Fruit fly (Drosophila melanogaster) whole organism, prepupa: ENCODE data around the gene CYLD.

ENCODE experiments used
- Blimp-1 ChIP-seq: fragments of 200-800 bp; sonication (Bioruptor generic); optimal IDR thresholded peaks from 3 replicates; lab custom pipeline; 2017; ENCODE audit warnings: missing biosample characterization, missing genetic modification characterization, mild to moderate bottlenecking, moderate library complexity, missing genetic modification reagents
- CG10631 ChIP-seq: fragments of 200-800 bp; sonication (Bioruptor generic); optimal IDR thresholded peaks from 2 replicates; lab custom pipeline; 2016; ENCODE audit warnings: missing biosample characterization, missing genetic modification characterization
- CG10669 ChIP-seq: fragments of 200-800 bp; sonication (Bioruptor generic); optimal IDR thresholded peaks from 3 replicates; lab custom pipeline; 2018; ENCODE audit warnings: missing biosample characterization, mild to moderate bottlenecking, missing genetic modification characterization, moderate library complexity
- CG11902 ChIP-seq: fragments of 200-800 bp; sonication (Bioruptor generic); optimal IDR thresholded peaks from 3 replicates; lab custom pipeline; 2016; ENCODE audit warnings: missing biosample characterization, missing genetic modification characterization
- CG15336 ChIP-seq: fragments of 200-800 bp; sonication (Bioruptor generic); IDR thresholded peaks from 2 replicates; pipeline ENCODE4 v1.3.6; 2022; ENCODE audit warnings: missing biosample characterization, missing genetic modification characterization
- CG16779 ChIP-seq: fragments of 200-800 bp; sonication (Bioruptor generic); optimal IDR thresholded peaks from 3 replicates; lab custom pipeline; 2017; ENCODE audit warnings: missing biosample characterization, mild to moderate bottlenecking, missing genetic modification characterization
- CG3032 ChIP-seq: fragments of 200-800 bp; optimal IDR thresholded peaks from 2 replicates; lab custom pipeline; 2019; ENCODE audit warnings: missing biosample characterization, mild to moderate bottlenecking, missing genetic modification characterization, moderate library complexity
- CG31627 ChIP-seq: fragments of 200-800 bp; sonication (Bioruptor generic); optimal IDR thresholded peaks from 3 replicates; lab custom pipeline; 2016; ENCODE audit warnings: missing biosample characterization, missing genetic modification characterization
- CG34406 ChIP-seq: fragments of 200-800 bp; sonication (Bioruptor generic); optimal IDR thresholded peaks from 3 replicates; lab custom pipeline; 2016; ENCODE audit warnings: missing biosample characterization, missing genetic modification characterization
- CG4318 ChIP-seq: fragments of 200-800 bp; sonication (Bioruptor generic); optimal IDR thresholded peaks from 3 replicates; lab custom pipeline; 2017; ENCODE audit warnings: missing biosample characterization, mild to moderate bottlenecking, missing genetic modification characterization
- CG6276 ChIP-seq: fragments of 200-800 bp; sonication (Bioruptor generic); optimal IDR thresholded peaks from 2 replicates; lab custom pipeline; 2017; ENCODE audit warnings: missing biosample characterization, mild to moderate bottlenecking, missing genetic modification characterization
- CG6792 ChIP-seq: fragments of 200-800 bp; sonication (Bioruptor generic); optimal IDR thresholded peaks from 3 replicates; lab custom pipeline; 2016; ENCODE audit warnings: missing biosample characterization, missing genetic modification characterization
- CG6808 ChIP-seq: fragments of 200-800 bp; sonication (Bioruptor generic); optimal IDR thresholded peaks from 3 replicates; lab custom pipeline; 2017; ENCODE audit warnings: missing biosample characterization, missing genetic modification characterization, mild to moderate bottlenecking, moderate library complexity, missing genetic modification reagents
- CG8119 ChIP-seq: fragments of 200-800 bp; sonication (Bioruptor generic); IDR thresholded peaks from 3 replicates; pipeline ENCODE4 v1.3.6; 2022; ENCODE audit warnings: missing biosample characterization, missing genetic modification characterization
- CG8319 ChIP-seq: fragments of 200-800 bp; sonication (Bioruptor generic); optimal IDR thresholded peaks from 3 replicates; lab custom pipeline; 2016; ENCODE audit warnings: missing biosample characterization, missing genetic modification characterization
- CG8632 ChIP-seq: fragments of 200-800 bp; sonication (Bioruptor generic); optimal IDR thresholded peaks from 3 replicates; lab custom pipeline; 2016; ENCODE audit warnings: missing biosample characterization, missing genetic modification characterization
- CG9139 ChIP-seq: fragments of 200-800 bp; sonication (Bioruptor generic); optimal IDR thresholded peaks from 3 replicates; lab custom pipeline; 2017; ENCODE audit warnings: missing biosample characterization, mild to moderate bottlenecking, missing genetic modification characterization
- Eip75B ChIP-seq: fragments of 200-800 bp; sonication (Bioruptor generic); optimal IDR thresholded peaks from 3 replicates; lab custom pipeline; 2016; ENCODE audit warnings: missing biosample characterization, missing genetic modification characterization
- Eip78C ChIP-seq: fragments of 200-800 bp; sonication (Bioruptor generic); peaks from one replicate; lab custom pipeline; 2016; ENCODE audit warnings: missing biosample characterization, missing genetic modification characterization
- Eip93F ChIP-seq: fragments of 200-800 bp; sonication (Bioruptor generic); optimal IDR thresholded peaks from 2 replicates; lab custom pipeline; 2016; ENCODE audit warnings: missing biosample characterization, mild to moderate bottlenecking, missing genetic modification characterization
- Ets21C ChIP-seq: fragments of 200-800 bp; sonication (Bioruptor generic); optimal IDR thresholded peaks from 3 replicates; lab custom pipeline; 2016; ENCODE audit warnings: missing biosample characterization, missing genetic modification characterization
- Hr4 ChIP-seq: fragments of 200-800 bp; sonication (Bioruptor generic); optimal IDR thresholded peaks from 3 replicates; lab custom pipeline; 2016; ENCODE audit warnings: missing biosample characterization, missing genetic modification characterization
- Lpt ChIP-seq: fragments of 200-800 bp; sonication (Bioruptor generic); optimal IDR thresholded peaks from 3 replicates; lab custom pipeline; 2016; ENCODE audit warnings: missing biosample characterization, missing genetic modification characterization
- Sox102F ChIP-seq: fragments of 200-800 bp; sonication (Bioruptor generic); optimal IDR thresholded peaks from 2 replicates; lab custom pipeline; 2016; ENCODE audit warnings: missing biosample characterization, mild to moderate bottlenecking, missing genetic modification characterization
- Sox14 ChIP-seq: fragments of 200-800 bp; sonication (Bioruptor generic); optimal IDR thresholded peaks from 3 replicates; lab custom pipeline; 2016; ENCODE audit warnings: missing biosample characterization, missing genetic modification characterization
- cyc ChIP-seq: fragments of 200-800 bp; sonication (Bioruptor generic); optimal IDR thresholded peaks from 3 replicates; lab custom pipeline; 2016; ENCODE audit warnings: missing biosample characterization, missing genetic modification characterization
- dsx ChIP-seq: fragments of 200-800 bp; optimal IDR thresholded peaks from 3 replicates; lab custom pipeline; 2019; ENCODE audit warnings: missing biosample characterization, mild to moderate bottlenecking, missing genetic modification characterization, moderate library complexity; ENCODE audit not compliant: poor library complexity, severe bottlenecking
- eg ChIP-seq: fragments of 200-800 bp; sonication (Bioruptor generic); IDR thresholded peaks from 3 replicates; pipeline ENCODE4 v1.3.6; 2022; ENCODE audit warnings: missing biosample characterization, missing genetic modification characterization
- esn ChIP-seq: fragments of 200-800 bp; sonication (Bioruptor generic); optimal IDR thresholded peaks from 2 replicates; lab custom pipeline; 2016; ENCODE audit warnings: missing biosample characterization, mild to moderate bottlenecking, missing genetic modification characterization, moderate library complexity
- fd59A ChIP-seq: fragments of 200-800 bp; sonication (Bioruptor generic); optimal IDR thresholded peaks from 2 replicates; lab custom pipeline; 2017; ENCODE audit warnings: missing biosample characterization, mild to moderate bottlenecking, missing genetic modification characterization, missing genetic modification reagents
- fd85E ChIP-seq: fragments of 200-800 bp; sonication (Bioruptor generic); optimal IDR thresholded peaks from 3 replicates; lab custom pipeline; 2016; ENCODE audit warnings: missing biosample characterization, missing genetic modification characterization
- fkh ChIP-seq: fragments of 200-800 bp; sonication (Bioruptor generic); optimal IDR thresholded peaks from 3 replicates; lab custom pipeline; 2017; ENCODE audit warnings: missing biosample characterization, mild to moderate bottlenecking, missing genetic modification characterization, moderate library complexity
- lz ChIP-seq: fragments of 200-800 bp; sonication (Bioruptor generic); optimal IDR thresholded peaks from 3 replicates; lab custom pipeline; 2016; ENCODE audit warnings: missing biosample characterization, missing genetic modification characterization
- net ChIP-seq: fragments of 200-800 bp; sonication (Bioruptor generic); optimal IDR thresholded peaks from 3 replicates; lab custom pipeline; 2016; ENCODE audit warnings: missing biosample characterization, missing genetic modification characterization
- pdm3 ChIP-seq: fragments of 200-800 bp; sonication (Bioruptor generic); optimal IDR thresholded peaks from 3 replicates; lab custom pipeline; 2016; ENCODE audit warnings: missing biosample characterization, missing genetic modification characterization
- spab ChIP-seq: fragments of 200-800 bp; sonication (Bioruptor generic); optimal IDR thresholded peaks from 2 replicates; lab custom pipeline; 2017; ENCODE audit warnings: missing biosample characterization, mild to moderate bottlenecking, missing genetic modification characterization, missing genetic modification reagents
- svp ChIP-seq: fragments of 200-800 bp; sonication (Bioruptor generic); peaks from one replicate; lab custom pipeline; 2016; ENCODE audit warnings: missing biosample characterization, missing genetic modification characterization
- vri ChIP-seq: fragments of 200-800 bp; sonication (Bioruptor generic); optimal IDR thresholded peaks from 3 replicates; lab custom pipeline; 2016; ENCODE audit warnings: missing biosample characterization, mild to moderate bottlenecking, missing genetic modification characterization

CYLD gene

dm6 chr2L:10322176-10322575 is 22.5 kb upstream of the CYLD start, which contains the start of gene CG4995:
TSS of gene CG4995 (plus strand) at chr2L:10322476.
- TF ChIP-seq pdm3 (no peak), Eip78C (GFP tag; lab: Kevin White, UChicago) (peak; percentile 61)

dm6 chr2L:10321612-10322011 is 22.0 kb upstream of the CYLD start:
- peak; percentile 15 for TF ChIP-seq vri
- TF ChIP-seq Sox102F (GFP tag; lab: Kevin White, UChicago): no peak
- TF ChIP-seq CG15336 (GFP tag; lab: Robert Waterston, UW): peak; percentile 33; the same call in 1 of the 2 replicates
- peak; percentile 66 for TF ChIP-seq dsx (GFP tag; lab: Kevin White, UChicago)
- TF ChIP-seq Eip78C (GFP tag; lab: Kevin White, UChicago): peak; percentile 69
- TF ChIP-seq Eip93F (GFP tag; lab: Kevin White, UChicago): peak; percentile 2

dm6 chr2L:10321036-10321583 is 21.5 kb upstream of the CYLD start:
- TF ChIP-seq net (no peak), esn (GFP tag; lab: Kevin White, UChicago) (no peak), CG6808 (GFP tag; lab: Kevin White, UChicago) (no peak), CG6276 (GFP tag; lab: Kevin White, UChicago) (no peak), Eip75B (GFP tag; lab: Kevin White, UChicago) (no peak), Blimp-1 (GFP tag; lab: Kevin White, UChicago) (no peak), CG31627 (no peak), CG9139 (GFP tag; lab: Kevin White, UChicago) (no peak), svp (no peak), fkh (GFP tag; lab: Kevin White, UChicago) (peak; percentile 85), fd59A (GFP tag; lab: Kevin White, UChicago) (no peak), cyc (GFP tag; lab: Kevin White, UChicago) (peak; percentile 9), dsx (GFP tag; lab: Kevin White, UChicago) (no peak), Lpt (GFP tag; lab: Kevin White, UChicago) (no peak), eg (no peak), vri (no peak), fd85E (no peak), CG8119 (GFP tag; lab: Robert Waterston, UW) (no peak), CG10669 (GFP tag; lab: Kevin White, UChicago) (no peak), Eip78C (GFP tag; lab: Kevin White, UChicago) (peak; percentile 71)

dm6 chr2L:10320174-10320775 is 20.6 kb upstream of the CYLD start:
- TF ChIP-seq vri (peak; percentile 94), net (no peak), Eip93F (GFP tag; lab: Kevin White, UChicago) (peak; percentile 27)

dm6 chr2L:10315888-10316287 is 16.2 kb upstream of the CYLD start:
- TF ChIP-seq CG15336 (GFP tag; lab: Robert Waterston, UW): no peak
- no peak for TF ChIP-seq CG8632 (GFP tag; lab: Kevin White, UChicago)

DNA sequence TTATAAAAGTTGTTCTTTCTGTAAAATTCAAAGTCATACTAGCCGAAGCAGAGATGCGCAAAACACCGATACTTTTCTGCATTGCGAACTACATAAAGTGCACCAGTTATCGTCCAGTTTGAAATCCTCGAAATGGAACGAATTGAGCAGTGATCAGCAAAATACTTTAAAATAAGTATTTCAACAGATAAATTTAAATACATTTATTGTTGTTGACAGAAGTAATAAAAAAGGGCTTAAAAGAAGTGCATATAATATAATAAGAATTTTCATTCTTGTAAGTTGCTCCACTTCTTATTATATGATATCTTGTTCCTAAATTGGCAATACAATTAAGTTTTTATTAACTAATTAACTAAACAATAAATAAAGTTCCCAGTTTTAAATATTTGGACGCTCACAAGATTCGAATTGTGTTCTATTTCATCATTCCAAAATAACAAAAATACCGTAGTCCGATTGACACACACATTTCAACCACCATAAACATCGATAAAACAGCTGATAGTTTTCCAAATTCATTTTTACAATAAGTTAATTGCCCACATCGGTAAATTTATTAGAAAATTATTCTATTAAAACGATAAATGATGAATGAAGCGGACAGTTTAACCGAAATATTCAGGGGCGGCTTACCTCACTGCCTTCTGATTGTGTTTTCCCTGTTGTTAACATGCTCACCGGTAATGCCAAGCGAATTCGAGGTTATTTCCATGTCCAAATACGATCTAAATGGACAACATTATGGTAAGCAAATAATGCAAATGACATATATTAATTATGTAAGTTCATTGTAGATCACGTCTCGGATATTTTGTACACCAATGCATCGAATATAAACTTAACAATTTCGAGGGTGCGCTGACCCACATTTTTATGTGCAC is 14.9 kb upstream of the CYLD start, which contains the start of the genes Usp14 and CG4972:
Gene Usp14, minus strand, starts transcription at position 70 of the 884 bp plus-strand sequence.
Gene CG4972, plus strand, starts transcription at position 466 of the 884 bp plus-strand sequence.
- TF ChIP-seq Hr4 (GFP tag; lab: Kevin White, UChicago) (no peak), esn (GFP tag; lab: Kevin White, UChicago) (peak; percentile 6), Ets21C (GFP tag; lab: Kevin White, UChicago) (no peak), Eip75B (GFP tag; lab: Kevin White, UChicago) (no peak), CG6792 (GFP tag; lab: Kevin White, UChicago) (no peak), Blimp-1 (GFP tag; lab: Kevin White, UChicago) (no peak), cyc (GFP tag; lab: Kevin White, UChicago) (peak; percentile 22), CG3032 (tag; lab: Kevin White, UChicago) (peak; percentile 34), CG8319 (GFP tag; lab: Kevin White, UChicago) (no peak), CG11902 (GFP tag; lab: Kevin White, UChicago) (no peak), CG34406 (GFP tag; lab: Kevin White, UChicago) (no peak), CG4318 (GFP tag; lab: Kevin White, UChicago) (no peak), fd85E (no peak), Sox14 (GFP tag; lab: Kevin White, UChicago) (peak; percentile 21), lz (GFP tag; lab: Kevin White, UChicago) (no peak), spab (no peak), CG16779 (tag; lab: Kevin White, UChicago) (no peak), CG10631 (GFP tag; lab: Kevin White, UChicago) (no peak)
